Worm (Caenorhabditis elegans) whole organism, L1 larva: ENCODE measurements around the gene M01E10.3.

ENCODE experiments used
- aha-1 ChIP-seq: fragments of 150-350 bp; optimal IDR thresholded peaks from 2 replicates; lab custom pipeline; 2014; ENCODE audit warnings: missing biosample characterization, missing genetic modification characterization
- lin-39 ChIP-seq: fragments of 150-350 bp; optimal IDR thresholded peaks from 2 replicates; lab custom pipeline; 2014; ENCODE audit warnings: missing biosample characterization, missing genetic modification reagents, missing genetic modification characterization
- nhr-76 ChIP-seq: sonication (generic microtip); optimal IDR thresholded peaks from 2 replicates; lab custom pipeline; 2017; ENCODE audit warnings: missing biosample characterization, missing genetic modification characterization
- unc-62 ChIP-seq: fragments of 150-350 bp; optimal IDR thresholded peaks from 2 replicates; lab custom pipeline; 2014; ENCODE audit warnings: missing biosample characterization, missing genetic modification reagents, missing genetic modification characterization
- ztf-11 ChIP-seq, 2 experiments: sonication (generic microtip); optimal IDR thresholded peaks; 2 replicates each; lab custom pipeline; 2016 to 2017; ENCODE audit warnings: missing genetic modification characterization in 2 of 2, missing biosample characterization in 1 of 2, missing compliant biosample characterization in 1 of 2

ce11 chrIII:2060068-2060467, 6.1 kb upstream of the M01E10.3 start:
- TF ChIP-seq ztf-11 (tag; optimal IDR thresholded peaks at IDR 0.05; lab: Kevin White, UChicago) (no peak), unc-62 (GFP tag; lab: Kevin White, UChicago) (no peak), aha-1 (no peak), lin-39 (tag; lab: Kevin White, UChicago) (no peak), nhr-76 (tag; lab: Kevin White, UChicago) (no peak)
